Fruit fly (Drosophila melanogaster) whole organism, embryonic: ENCODE data around the gene Non3.

Experiments
- Ada2b ChIP-seq: fragments of 200-800 bp; sonication (Bioruptor generic); IDR thresholded peaks from 2 replicates; pipeline ENCODE4 v1.3.6; 2022; ENCODE audit warnings: missing biosample characterization, missing genetic modification characterization
- Antp ChIP-seq: fragments of 200-800 bp; sonication (Bioruptor generic); optimal IDR thresholded peaks from 3 replicates; lab custom pipeline; 2016; ENCODE audit warnings: missing biosample characterization, missing genetic modification characterization
- Atf-2 ChIP-seq: fragments of 200-800 bp; sonication (Bioruptor generic); optimal IDR thresholded peaks from 2 replicates; lab custom pipeline; 2016; ENCODE audit warnings: missing biosample characterization, missing genetic modification characterization
- Bgb ChIP-seq: fragments of 200-800 bp; sonication (Bioruptor generic); IDR thresholded peaks from 2 replicates; pipeline ENCODE4 v1.3.6; 2022; ENCODE audit warnings: missing biosample characterization, missing genetic modification characterization; ENCODE audit not compliant: partially characterized antibody
- CG10654 ChIP-seq: fragments of 200-800 bp; sonication (Bioruptor generic); optimal IDR thresholded peaks from 2 replicates; lab custom pipeline; 2016; ENCODE audit warnings: missing biosample characterization, missing genetic modification characterization
- CG11456 ChIP-seq: fragments of 200-800 bp; sonication (Bioruptor generic); IDR thresholded peaks from 3 replicates; pipeline ENCODE4 v1.3.6; 2022; ENCODE audit warnings: missing biosample characterization, missing genetic modification characterization
- CG11504 ChIP-seq: fragments of 200-800 bp; sonication (Bioruptor generic); optimal IDR thresholded peaks from 3 replicates; lab custom pipeline; 2019; ENCODE audit warnings: missing biosample characterization, mild to moderate bottlenecking, missing genetic modification characterization, moderate library complexity
- CG1233 ChIP-seq: fragments of 200-800 bp; sonication (Bioruptor generic); optimal IDR thresholded peaks from 4 replicates; lab custom pipeline; 2018; ENCODE audit warnings: missing biosample characterization, mild to moderate bottlenecking, missing genetic modification characterization
- CG13775 ChIP-seq: fragments of 200-800 bp; sonication (Bioruptor generic); optimal IDR thresholded peaks from 3 replicates; lab custom pipeline; 2017; ENCODE audit warnings: missing biosample characterization, mild to moderate bottlenecking, missing genetic modification characterization
- CG15514 ChIP-seq: fragments of 200-800 bp; sonication (Bioruptor generic); optimal IDR thresholded peaks from 3 replicates; lab custom pipeline; 2017; ENCODE audit warnings: missing biosample characterization, missing genetic modification characterization, mild to moderate bottlenecking, moderate library complexity, missing genetic modification reagents
- CG16863 ChIP-seq: fragments of 200-800 bp; sonication (Bioruptor generic); optimal IDR thresholded peaks from 3 replicates; lab custom pipeline; 2016; ENCODE audit warnings: missing biosample characterization, missing genetic modification characterization
- CG17359 ChIP-seq: fragments of 200-800 bp; sonication (Bioruptor generic); optimal IDR thresholded peaks from 3 replicates; lab custom pipeline; 2018; ENCODE audit warnings: missing biosample characterization, mild to moderate bottlenecking, missing genetic modification characterization, moderate library complexity
- CG17568 ChIP-seq: fragments of 200-800 bp; sonication (Bioruptor generic); optimal IDR thresholded peaks from 2 replicates; lab custom pipeline; 2018; ENCODE audit warnings: missing biosample characterization, mild to moderate bottlenecking, missing genetic modification characterization, moderate library complexity
- CG17829 ChIP-seq: fragments of 200-800 bp; optimal IDR thresholded peaks from 2 replicates; lab custom pipeline; 2019; ENCODE audit warnings: missing biosample characterization, mild to moderate bottlenecking, missing genetic modification characterization, moderate library complexity
- CG2889 ChIP-seq: fragments of 200-800 bp; sonication (Bioruptor generic); IDR thresholded peaks from 3 replicates; pipeline ENCODE4 v1.3.6; 2022; ENCODE audit warnings: missing biosample characterization, missing genetic modification characterization
- CG31441 ChIP-seq: fragments of 200-800 bp; sonication (Bioruptor generic); IDR thresholded peaks from 2 replicates; pipeline ENCODE4 v1.3.6; 2022; ENCODE audit warnings: missing biosample characterization, missing genetic modification characterization
- CG4707 ChIP-seq: fragments of 200-800 bp; sonication (Bioruptor generic); optimal IDR thresholded peaks from 2 replicates; lab custom pipeline; 2018; ENCODE audit warnings: missing biosample characterization, mild to moderate bottlenecking, missing genetic modification characterization, moderate library complexity
- CG6654 ChIP-seq: fragments of 200-800 bp; sonication (Bioruptor generic); optimal IDR thresholded peaks from 2 replicates; lab custom pipeline; 2017; ENCODE audit warnings: missing biosample characterization, mild to moderate bottlenecking, missing genetic modification characterization
- CG6791 ChIP-seq: fragments of 200-800 bp; sonication (Bioruptor generic); IDR thresholded peaks from 3 replicates; pipeline ENCODE4 v1.3.6; 2022; ENCODE audit warnings: missing biosample characterization, missing genetic modification characterization; ENCODE audit not compliant: partially characterized antibody
- CG7271 ChIP-seq: fragments of 200-800 bp; sonication (Bioruptor generic); optimal IDR thresholded peaks from 2 replicates; lab custom pipeline; 2018; ENCODE audit warnings: missing biosample characterization, mild to moderate bottlenecking, missing genetic modification characterization, moderate library complexity
- Camta ChIP-seq: fragments of 200-800 bp; sonication (Bioruptor generic); optimal IDR thresholded peaks from 2 replicates; lab custom pipeline; 2016; ENCODE audit warnings: missing biosample characterization, missing genetic modification characterization
- Dref ChIP-seq: fragments of 200-800 bp; sonication (Bioruptor generic); IDR thresholded peaks from 2 replicates; pipeline ENCODE4 v1.3.6; 2022; ENCODE audit warnings: missing biosample characterization, missing genetic modification characterization
- Drgx ChIP-seq: fragments of 200-800 bp; sonication (Bioruptor generic); IDR thresholded peaks from 2 replicates; pipeline ENCODE4 v1.3.6; 2022; ENCODE audit warnings: missing biosample characterization, missing genetic modification characterization
- Gsc ChIP-seq: fragments of 200-800 bp; sonication (Bioruptor generic); IDR thresholded peaks from 2 replicates; pipeline ENCODE4 v1.3.6; 2022; ENCODE audit warnings: missing biosample characterization, missing genetic modification characterization
- H2.0 ChIP-seq: fragments of 200-800 bp; sonication (Bioruptor generic); IDR thresholded peaks from 2 replicates; pipeline ENCODE4 v1.3.6; 2022; ENCODE audit warnings: missing biosample characterization, missing genetic modification characterization
- Hr39 ChIP-seq: fragments of >200 bp; optimal IDR thresholded peaks from 2 replicates; lab custom pipeline; 2017
- Lim3 ChIP-seq: fragments of 200-800 bp; sonication (Bioruptor generic); IDR thresholded peaks from 2 replicates; pipeline ENCODE4 v1.3.6; 2022; ENCODE audit warnings: missing biosample characterization, missing genetic modification characterization
- MTF-1 ChIP-seq: fragments of 200-800 bp; sonication (Bioruptor generic); optimal IDR thresholded peaks from 2 replicates; lab custom pipeline; 2018; ENCODE audit warnings: missing biosample characterization, mild to moderate bottlenecking, missing genetic modification characterization, borderline replicate concordance
- Pdp1 ChIP-seq, 2 experiments: fragments of 200-800 bp; sonication (Bioruptor generic); optimal IDR thresholded peaks; 3 replicates each; lab custom pipeline; 2016; ENCODE audit warnings: missing biosample characterization in 2 of 2, missing genetic modification characterization in 2 of 2, mild to moderate bottlenecking in 1 of 2, moderate library complexity in 1 of 2
- TFAM ChIP-seq: fragments of 200-800 bp; sonication (Bioruptor generic); optimal IDR thresholded peaks from 2 replicates; lab custom pipeline; 2017; ENCODE audit warnings: missing biosample characterization, missing genetic modification characterization, inconsistent platforms
- az2 ChIP-seq: fragments of 200-800 bp; sonication (Bioruptor generic); optimal IDR thresholded peaks from 3 replicates; lab custom pipeline; 2016; ENCODE audit warnings: missing biosample characterization, missing genetic modification characterization
- cwo ChIP-seq: fragments of 200-800 bp; sonication (Bioruptor generic); optimal IDR thresholded peaks from 3 replicates; lab custom pipeline; 2017; ENCODE audit warnings: missing biosample characterization, missing genetic modification characterization, mild to moderate bottlenecking, moderate library complexity, missing genetic modification reagents
- danr ChIP-seq: fragments of 200-800 bp; sonication (Bioruptor generic); IDR thresholded peaks from 2 replicates; pipeline ENCODE4 v1.3.6; 2022; ENCODE audit warnings: missing biosample characterization, missing genetic modification characterization
- gfzf ChIP-seq: fragments of 200-800 bp; sonication (Bioruptor generic); optimal IDR thresholded peaks from 2 replicates; lab custom pipeline; 2016; ENCODE audit warnings: missing biosample characterization, mild to moderate bottlenecking, missing genetic modification characterization, moderate library complexity
- insv ChIP-seq, 2 experiments: fragments of 200-800 bp; sonication (Bioruptor generic); optimal IDR thresholded peaks; 3 replicates each; lab custom pipeline; 2016 to 2018; ENCODE audit warnings: missing biosample characterization in 2 of 2, missing genetic modification characterization in 2 of 2
- inv ChIP-seq: fragments of 200-800 bp; sonication (Bioruptor generic); IDR thresholded peaks from 2 replicates; pipeline ENCODE4 v1.3.6; 2022; ENCODE audit warnings: missing biosample characterization, missing genetic modification characterization; ENCODE audit not compliant: partially characterized antibody
- ken ChIP-seq: fragments of 200-800 bp; sonication (Bioruptor generic); IDR thresholded peaks from 3 replicates; pipeline ENCODE4 v1.3.6; 2022; ENCODE audit warnings: missing biosample characterization, missing genetic modification characterization
- knrl ChIP-seq: fragments of 200-800 bp; sonication (Bioruptor generic); IDR thresholded peaks from 3 replicates; pipeline ENCODE4 v1.3.6; 2022; ENCODE audit warnings: missing biosample characterization, missing genetic modification characterization; ENCODE audit not compliant: partially characterized antibody
- lab ChIP-seq: fragments of 200-800 bp; sonication (Bioruptor generic); optimal IDR thresholded peaks from 3 replicates; lab custom pipeline; 2017; ENCODE audit warnings: missing biosample characterization, missing genetic modification characterization, mild to moderate bottlenecking, moderate library complexity, missing genetic modification reagents
- nom ChIP-seq: fragments of 200-800 bp; sonication (Bioruptor generic); optimal IDR thresholded peaks from 2 replicates; lab custom pipeline; 2017; ENCODE audit warnings: missing biosample characterization, missing genetic modification characterization, mild to moderate bottlenecking, moderate library complexity, missing genetic modification reagents
- oc ChIP-seq: fragments of 200-800 bp; sonication (Bioruptor generic); optimal IDR thresholded peaks from 2 replicates; lab custom pipeline; 2018; ENCODE audit warnings: missing biosample characterization, mild to moderate bottlenecking, missing genetic modification characterization, moderate library complexity
- pho ChIP-seq: fragments of 200-800 bp; sonication (Bioruptor generic); optimal IDR thresholded peaks from 2 replicates; lab custom pipeline; 2016; ENCODE audit warnings: missing biosample characterization, missing genetic modification characterization
- pzg ChIP-seq: fragments of 200-800 bp; sonication (Bioruptor generic); optimal IDR thresholded peaks from 3 replicates; lab custom pipeline; 2018; ENCODE audit warnings: missing biosample characterization, mild to moderate bottlenecking, missing genetic modification characterization, moderate library complexity
- run ChIP-seq: fragments of 200-800 bp; sonication (Bioruptor generic); optimal IDR thresholded peaks from 3 replicates; lab custom pipeline; 2018; ENCODE audit warnings: missing biosample characterization, mild to moderate bottlenecking, missing genetic modification characterization
- slou ChIP-seq: fragments of 200-800 bp; sonication (Bioruptor generic); optimal IDR thresholded peaks from 3 replicates; lab custom pipeline; 2016; ENCODE audit warnings: missing biosample characterization, missing genetic modification characterization
- tin ChIP-seq: fragments of 200-800 bp; sonication (Bioruptor generic); optimal IDR thresholded peaks from 3 replicates; lab custom pipeline; 2016; ENCODE audit warnings: missing biosample characterization, missing genetic modification characterization
- usp ChIP-seq: fragments of >200 bp; optimal IDR thresholded peaks from 2 replicates; lab custom pipeline; 2017; ENCODE audit warnings: missing biosample characterization, missing genetic modification characterization
- zfh2 ChIP-seq: fragments of 200-800 bp; sonication (Bioruptor generic); optimal IDR thresholded peaks from 2 replicates; lab custom pipeline; 2016; ENCODE audit warnings: missing biosample characterization, missing genetic modification characterization

The Non3 gene

dm6 chr3R:18242089-18242955, 18.8 kb downstream of the Non3 start, which contains the start of the genes CG7156 and 14-3-3epsilon (continued):
- TF ChIP-seq Bgb (0 out of 2 replicates have a peak, but pooled peaks have one; percentile 51), H2.0 (0 out of 2 replicates have a peak, but pooled peaks have one; percentile 24), CG6654 (GFP tag; lab: Kevin White, UChicago) (no peak), nom (GFP tag; lab: Kevin White, UChicago) (peak; percentile 41), Atf-2 (GFP tag; lab: Kevin White, UChicago) (no peak), pzg (GFP tag; lab: Kevin White, UChicago) (peak; percentile 70), pho (GFP tag; lab: Kevin White, UChicago) (peak; percentile 13), run (tag; lab: Kevin White, UChicago) (no peak), CG17829 (tag; lab: Kevin White, UChicago) (peak; percentile 16), CG11504 (tag; lab: Kevin White, UChicago) (peak; percentile 88), zfh2 (GFP tag; lab: Kevin White, UChicago) (peak; percentile 11), ken (GFP tag; lab: Robert Waterston, UW) (no peak), CG10654 (peak; percentile 30), cwo (GFP tag; lab: Kevin White, UChicago) (no peak), az2 (GFP tag; lab: Kevin White, UChicago) (peak; percentile 66), CG15514 (GFP tag; lab: Kevin White, UChicago) (peak; percentile 48), CG2889 (no peak), Hr39 (lab: Kevin White, UChicago) (no peak), MTF-1 (GFP tag; lab: Kevin White, UChicago) (peak; percentile 16), CG16863 (peak; percentile 4), gfzf (GFP tag; lab: Kevin White, UChicago) (peak; percentile 97), CG17359 (tag; lab: Kevin White, UChicago) (peak; percentile 41), Pdp1 (GFP tag; optimal IDR thresholded peaks at IDR 0.05; lab: Kevin White, UChicago) (peak in 1 of 2 experiments; percentile 64), Drgx (GFP tag; lab: Robert Waterston, UW) (0 out of 2 replicates have a peak, but pooled peaks have one; percentile 21), CG17568 (peak; percentile 66), insv (GFP tag; optimal IDR thresholded peaks at IDR 0.05; lab: Kevin White, UChicago) (peak in 1 of 2 experiments; percentile 21), Gsc (GFP tag; lab: Robert Waterston, UW) (no peak), usp (GFP tag; lab: Kevin White, UChicago) (no peak), Antp (GFP tag; lab: Kevin White, UChicago) (peak; percentile 2), Lim3 (GFP tag; lab: Robert Waterston, UW) (no peak), tin (GFP tag; lab: Kevin White, UChicago) (peak; percentile 19), Dref (peak; percentile 61), oc (tag; lab: Kevin White, UChicago) (peak; percentile 8), Camta (GFP tag; lab: Kevin White, UChicago) (peak; percentile 25), Ada2b (no peak), inv (peak; percentile 55), knrl (GFP tag; lab: Robert Waterston, UW) (peak; percentile 60), TFAM (no peak), CG31441 (peak; percentile 49), danr (no peak), CG4707 (GFP tag; lab: Kevin White, UChicago) (peak; percentile 22), CG13775 (peak; percentile 42), CG6791 (GFP tag; lab: Robert Waterston, UW) (peak; percentile 52; the same call in 2 of the 3 replicates), slou (GFP tag; lab: Kevin White, UChicago) (peak; percentile 16), CG1233 (GFP tag; lab: Kevin White, UChicago) (peak; percentile 15), CG7271 (tag; lab: Kevin White, UChicago) (peak; percentile 57), lab (GFP tag; lab: Kevin White, UChicago) (peak; percentile 42), CG11456 (no peak; the same call in 2 of the 3 replicates)
